Worm (Caenorhabditis elegans): ENCODE results near the gene T06E6.10.

DNA sequence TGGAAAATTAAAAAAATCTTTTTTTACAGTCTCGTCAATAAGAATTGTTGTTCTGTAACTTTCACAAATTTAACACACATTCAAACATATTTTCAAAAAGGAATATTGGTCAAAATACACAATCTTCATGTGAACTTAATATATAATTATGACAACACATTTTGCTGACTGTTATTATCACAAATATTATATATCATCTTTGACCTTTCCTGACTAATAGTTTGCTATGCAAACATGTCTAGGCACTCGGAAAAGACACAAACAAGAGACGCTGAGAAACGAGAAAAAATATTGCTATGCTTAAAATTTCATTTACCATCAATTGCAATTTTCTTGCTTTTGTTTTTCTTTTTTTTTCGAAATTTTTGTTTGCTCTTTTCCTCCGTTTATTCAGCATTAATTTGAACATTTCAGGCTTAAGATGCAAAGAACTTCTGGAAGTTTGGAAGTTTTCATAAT, 16.0 kb upstream of the T06E6.10 start, which contains the start of gene fbxa-135:
- TF ChIP-seq lin-13 (tag; optimal IDR thresholded peaks at IDR 0.05), result no peak
- no peak for TF ChIP-seq snpc-4 (tag; optimal IDR thresholded peaks at IDR 0.05)
- TF ChIP-seq nhr-12 (tag; optimal IDR thresholded peaks at IDR 0.05), result no peak
- no peak for TF ChIP-seq nhr-76 (tag; optimal IDR thresholded peaks at IDR 0.05)
- no peak for TF ChIP-seq unc-120 (tag; optimal IDR thresholded peaks at IDR 0.05; ENCODE audit: poor library complexity, severe bottlenecking)
- no peak for TF ChIP-seq mab-5 (tag; optimal IDR thresholded peaks at IDR 0.05)
- no peak for TF ChIP-seq unc-39 (tag; optimal IDR thresholded peaks at IDR 0.05)
- TF ChIP-seq blmp-1 (tag; optimal IDR thresholded peaks at IDR 0.05), result no peak
- TF ChIP-seq lsy-2 (tag; optimal IDR thresholded peaks at IDR 0.05), result no peak
- TF ChIP-seq pha-4 (tag; optimal IDR thresholded peaks at IDR 0.05), result no peak
- no peak for TF ChIP-seq unc-62 (GFP tag; optimal IDR thresholded peaks at IDR 0.05)
- no peak for TF ChIP-seq nhr-28 (tag; optimal IDR thresholded peaks at IDR 0.05)
- no peak for TF ChIP-seq ztf-11 (tag; optimal IDR thresholded peaks at IDR 0.05)
